Worm (Caenorhabditis elegans): ENCODE data around the gene crn-5.

- no peak for TF ChIP-seq him-1 (tag; optimal IDR thresholded peaks at IDR 0.05)
- TF ChIP-seq dao-5 (tag; optimal IDR thresholded peaks at IDR 0.05) = no peak
Observed at ce11 chrII:10639110-10639509, 46.6 kb downstream of the crn-5 start, which contains the start of gene M28.9.

Measured in whole organism, L4/young adult.